Fruit fly (Drosophila melanogaster) whole organism, embryonic: Measurements from ENCODE around the gene Taf10.

ENCODE experiments used
- B-H2 ChIP-seq: fragments of 200-800 bp; sonication (Bioruptor generic); optimal IDR thresholded peaks from 2 replicates; lab custom pipeline; 2018; ENCODE audit warnings: missing biosample characterization, mild to moderate bottlenecking, missing genetic modification characterization
- CG10274 ChIP-seq: fragments of 200-800 bp; sonication (Bioruptor generic); optimal IDR thresholded peaks from 3 replicates; lab custom pipeline; 2017; ENCODE audit warnings: missing biosample characterization, mild to moderate bottlenecking, missing genetic modification characterization
- CG10321 ChIP-seq: fragments of 200-800 bp; sonication (Bioruptor generic); IDR thresholded peaks from 2 replicates; pipeline ENCODE4 v1.3.6; 2022; ENCODE audit warnings: missing biosample characterization, missing genetic modification characterization
- CG10654 ChIP-seq: fragments of 200-800 bp; sonication (Bioruptor generic); optimal IDR thresholded peaks from 2 replicates; lab custom pipeline; 2016; ENCODE audit warnings: missing biosample characterization, missing genetic modification characterization
- CG10979 ChIP-seq: fragments of 200-800 bp; sonication (Bioruptor generic); optimal IDR thresholded peaks from 2 replicates; lab custom pipeline; 2018; ENCODE audit warnings: missing biosample characterization, mild to moderate bottlenecking, missing genetic modification characterization, moderate library complexity
- CG11398 ChIP-seq: fragments of 200-800 bp; sonication (Bioruptor generic); optimal IDR thresholded peaks from 2 replicates; lab custom pipeline; 2016; ENCODE audit warnings: missing biosample characterization, missing genetic modification characterization
- CG11723 ChIP-seq: fragments of 200-800 bp; sonication (Bioruptor generic); optimal IDR thresholded peaks from 2 replicates; lab custom pipeline; 2017; ENCODE audit warnings: missing biosample characterization, mild to moderate bottlenecking, missing genetic modification characterization
- CG13624 ChIP-seq: fragments of 200-800 bp; sonication (Bioruptor generic); optimal IDR thresholded peaks from 2 replicates; lab custom pipeline; 2016; ENCODE audit warnings: missing biosample characterization, missing genetic modification characterization
- CG18262 ChIP-seq: fragments of 200-800 bp; optimal IDR thresholded peaks from 3 replicates; lab custom pipeline; 2019; ENCODE audit warnings: missing biosample characterization, mild to moderate bottlenecking, missing genetic modification characterization, moderate library complexity
- CG2875 ChIP-seq: fragments of 200-800 bp; sonication (Bioruptor generic); optimal IDR thresholded peaks from 2 replicates; lab custom pipeline; 2017; ENCODE audit warnings: missing biosample characterization, mild to moderate bottlenecking, missing genetic modification characterization, missing genetic modification reagents
- CG34422 ChIP-seq: fragments of 200-800 bp; sonication (Bioruptor generic); IDR thresholded peaks from 3 replicates; pipeline ENCODE4 v1.3.6; 2022; ENCODE audit warnings: missing biosample characterization, missing genetic modification characterization
- CG4617 ChIP-seq: fragments of 200-800 bp; sonication (Bioruptor generic); optimal IDR thresholded peaks from 3 replicates; lab custom pipeline; 2016; ENCODE audit warnings: missing biosample characterization, missing genetic modification characterization, borderline replicate concordance
- CG7987 ChIP-seq: fragments of 200-800 bp; sonication (Bioruptor generic); optimal IDR thresholded peaks from 2 replicates; lab custom pipeline; 2018; ENCODE audit warnings: missing biosample characterization, mild to moderate bottlenecking, missing genetic modification characterization, moderate library complexity
- CG8089 ChIP-seq: fragments of 200-800 bp; sonication (Bioruptor generic); optimal IDR thresholded peaks from 3 replicates; lab custom pipeline; 2016; ENCODE audit warnings: missing biosample characterization, missing genetic modification characterization
- CG9817 ChIP-seq: fragments of 200-800 bp; sonication (Bioruptor generic); optimal IDR thresholded peaks from 2 replicates; lab custom pipeline; 2018; ENCODE audit warnings: missing biosample characterization, mild to moderate bottlenecking, missing genetic modification characterization, moderate library complexity
- Dek ChIP-seq: fragments of 200-800 bp; sonication (Bioruptor generic); optimal IDR thresholded peaks from 3 replicates; lab custom pipeline; 2019; ENCODE audit warnings: missing biosample characterization, mild to moderate bottlenecking, missing genetic modification characterization, moderate library complexity
- Fer1 ChIP-seq: fragments of 200-800 bp; sonication (Bioruptor generic); optimal IDR thresholded peaks from 2 replicates; lab custom pipeline; 2017; ENCODE audit warnings: missing biosample characterization, mild to moderate bottlenecking, missing genetic modification characterization
- Fer3 ChIP-seq: fragments of 200-800 bp; sonication (Bioruptor generic); optimal IDR thresholded peaks from 2 replicates; lab custom pipeline; 2018; ENCODE audit warnings: missing biosample characterization, mild to moderate bottlenecking, missing genetic modification characterization, moderate library complexity
- HmgZ ChIP-seq: fragments of 200-800 bp; sonication (Bioruptor generic); optimal IDR thresholded peaks from 2 replicates; lab custom pipeline; 2018; ENCODE audit warnings: missing biosample characterization, mild to moderate bottlenecking, missing genetic modification characterization
- Jarid2 ChIP-seq: fragments of 200-800 bp; sonication (Bioruptor generic); optimal IDR thresholded peaks from 3 replicates; lab custom pipeline; 2017; ENCODE audit warnings: mild to moderate bottlenecking, missing biosample characterization, missing genetic modification reagents, missing genetic modification characterization
- Lhr ChIP-seq: fragments of 200-800 bp; sonication (Bioruptor generic); optimal IDR thresholded peaks from 3 replicates; lab custom pipeline; 2017; ENCODE audit warnings: mild to moderate bottlenecking, missing biosample characterization, missing genetic modification reagents, missing genetic modification characterization
- MBD-R2 ChIP-seq: fragments of 200-800 bp; sonication (Bioruptor generic); IDR thresholded peaks from 2 replicates; pipeline ENCODE4 v1.3.6; 2022; ENCODE audit warnings: missing biosample characterization, missing genetic modification characterization
- Max ChIP-seq: fragments of 200-800 bp; sonication (Bioruptor generic); optimal IDR thresholded peaks from 2 replicates; lab custom pipeline; 2016; ENCODE audit warnings: missing biosample characterization, mild to moderate bottlenecking, missing genetic modification characterization
- NK7.1 ChIP-seq: fragments of 200-800 bp; sonication (Bioruptor generic); optimal IDR thresholded peaks from 3 replicates; lab custom pipeline; 2016; ENCODE audit warnings: missing biosample characterization, missing genetic modification characterization
- Nf-YA ChIP-seq: fragments of 200-800 bp; sonication (Bioruptor generic); IDR thresholded peaks from 2 replicates; pipeline ENCODE4 v1.3.6; 2022; ENCODE audit warnings: missing biosample characterization, missing genetic modification characterization
- PHDP ChIP-seq: fragments of 200-800 bp; sonication (Bioruptor generic); optimal IDR thresholded peaks from 3 replicates; lab custom pipeline; 2018; ENCODE audit warnings: missing biosample characterization, mild to moderate bottlenecking, missing genetic modification characterization, moderate library complexity
- YL-1 ChIP-seq: fragments of 200-800 bp; sonication (Bioruptor generic); optimal IDR thresholded peaks from 3 replicates; lab custom pipeline; 2017; ENCODE audit warnings: missing biosample characterization, mild to moderate bottlenecking, missing genetic modification characterization
- ab ChIP-seq: fragments of 200-800 bp; sonication (Bioruptor generic); optimal IDR thresholded peaks from 2 replicates; lab custom pipeline; 2016; ENCODE audit warnings: missing biosample characterization, missing genetic modification characterization
- bab2 ChIP-seq: fragments of 200-800 bp; sonication (Bioruptor generic); optimal IDR thresholded peaks from 2 replicates; lab custom pipeline; 2016; ENCODE audit warnings: missing biosample characterization, missing genetic modification characterization
- bcd ChIP-seq: fragments of 200-800 bp; sonication (Bioruptor generic); optimal IDR thresholded peaks from 2 replicates; lab custom pipeline; 2017; ENCODE audit warnings: missing biosample characterization, mild to moderate bottlenecking, missing genetic modification characterization
- cas ChIP-seq: fragments of 200-800 bp; sonication (Bioruptor generic); IDR thresholded peaks from 2 replicates; pipeline ENCODE4 v1.3.6; 2022; ENCODE audit warnings: missing biosample characterization, missing genetic modification characterization
- chn ChIP-seq: fragments of 200-800 bp; sonication (Bioruptor generic); optimal IDR thresholded peaks from 2 replicates; lab custom pipeline; 2016; ENCODE audit warnings: missing biosample characterization, missing genetic modification characterization
- crc ChIP-seq: fragments of 200-800 bp; sonication (Bioruptor generic); optimal IDR thresholded peaks from 2 replicates; lab custom pipeline; 2016; ENCODE audit warnings: missing biosample characterization, missing genetic modification characterization
- crol ChIP-seq: fragments of 200-800 bp; sonication (Bioruptor generic); IDR thresholded peaks from 2 replicates; pipeline ENCODE4 v1.3.6; 2022; ENCODE audit warnings: missing biosample characterization, missing genetic modification characterization
- danr ChIP-seq: fragments of 200-800 bp; sonication (Bioruptor generic); IDR thresholded peaks from 2 replicates; pipeline ENCODE4 v1.3.6; 2022; ENCODE audit warnings: missing biosample characterization, missing genetic modification characterization
- dati ChIP-seq: fragments of 200-800 bp; sonication (Bioruptor generic); IDR thresholded peaks from 2 replicates; pipeline ENCODE4 v1.3.6; 2022; ENCODE audit warnings: missing biosample characterization, missing genetic modification characterization
- disco-r ChIP-seq: fragments of 200-800 bp; sonication (Bioruptor generic); optimal IDR thresholded peaks from 2 replicates; lab custom pipeline; 2016; ENCODE audit warnings: missing biosample characterization, missing genetic modification characterization
- dm ChIP-seq: fragments of 200-800 bp; sonication (Bioruptor generic); optimal IDR thresholded peaks from 3 replicates; lab custom pipeline; 2016; ENCODE audit warnings: missing biosample characterization, missing genetic modification characterization
- en ChIP-seq: fragments of 200-800 bp; sonication (Bioruptor generic); optimal IDR thresholded peaks from 2 replicates; lab custom pipeline; 2016; ENCODE audit warnings: missing biosample characterization, missing genetic modification characterization
- fd96Cb ChIP-seq: fragments of 200-800 bp; sonication (Bioruptor generic); optimal IDR thresholded peaks from 2 replicates; lab custom pipeline; 2018; ENCODE audit warnings: missing biosample characterization, mild to moderate bottlenecking, missing genetic modification characterization, moderate library complexity
- gce ChIP-seq: fragments of 200-800 bp; sonication (Bioruptor generic); IDR thresholded peaks from 3 replicates; pipeline ENCODE4 v1.3.6; 2022; ENCODE audit warnings: missing biosample characterization, missing genetic modification characterization
- gcm ChIP-seq: fragments of 200-800 bp; sonication (Bioruptor generic); optimal IDR thresholded peaks from 2 replicates; lab custom pipeline; 2019; ENCODE audit warnings: missing biosample characterization, mild to moderate bottlenecking, missing genetic modification characterization, moderate library complexity
- gsb-n ChIP-seq: fragments of 200-800 bp; sonication (Bioruptor generic); optimal IDR thresholded peaks from 3 replicates; lab custom pipeline; 2018; ENCODE audit warnings: missing biosample characterization, mild to moderate bottlenecking, missing genetic modification characterization
- maf-S ChIP-seq: fragments of 200-800 bp; sonication (Bioruptor generic); optimal IDR thresholded peaks from 2 replicates; lab custom pipeline; 2016; ENCODE audit warnings: missing biosample characterization, missing genetic modification characterization
- onecut ChIP-seq: fragments of 200-800 bp; sonication (Bioruptor generic); IDR thresholded peaks from 2 replicates; pipeline ENCODE4 v1.3.6; 2022; ENCODE audit warnings: missing biosample characterization, missing genetic modification characterization
- org-1 ChIP-seq: fragments of 200-800 bp; sonication (Bioruptor generic); optimal IDR thresholded peaks from 2 replicates; lab custom pipeline; 2017; ENCODE audit warnings: missing biosample characterization, missing genetic modification characterization
- peb ChIP-seq: fragments of 200-800 bp; sonication (Bioruptor generic); IDR thresholded peaks from 2 replicates; pipeline ENCODE4 v1.3.6; 2022; ENCODE audit warnings: missing biosample characterization, missing genetic modification characterization
- sc ChIP-seq, 3 experiments: fragments of >200 bp in 2 of 3; fragments of 200-800 bp in 1 of 3; sonication (Bioruptor generic) in 1 of 3; optimal IDR thresholded peaks; 2 replicates in 2 of 3; 3 replicates in 1 of 3; lab custom pipeline; 2017; ENCODE audit warnings: mild to moderate bottlenecking in 1 of 3, missing biosample characterization in 1 of 3, missing genetic modification characterization in 1 of 3, missing genetic modification reagents in 1 of 3
- sisA ChIP-seq: fragments of 200-800 bp; sonication (Bioruptor generic); IDR thresholded peaks from 2 replicates; pipeline ENCODE4 v1.3.6; 2022; ENCODE audit warnings: missing biosample characterization, missing genetic modification characterization
- sqz ChIP-seq: fragments of 200-800 bp; sonication (Bioruptor generic); optimal IDR thresholded peaks from 3 replicates; lab custom pipeline; 2018; ENCODE audit warnings: missing biosample characterization, mild to moderate bottlenecking, missing genetic modification characterization

Gene Taf10

dm6 chr2L:2751904-2752459 is 15.7 kb upstream of the Taf10 start, which contains the start of gene Bacc (continued):
- TF ChIP-seq dati (GFP tag; lab: Robert Waterston, UW): no peak
- TF ChIP-seq Max (GFP tag; lab: Kevin White, UChicago): peak; percentile 84
- peak; percentile 90 for TF ChIP-seq PHDP
- TF ChIP-seq crc: peak; percentile 90
- peak; percentile 58 for TF ChIP-seq chn
- peak; percentile 77 for TF ChIP-seq Dek
- peak; percentile 72 for TF ChIP-seq dm (GFP tag; lab: Kevin White, UChicago)
- peak; percentile 62 for TF ChIP-seq HmgZ
- TF ChIP-seq gsb-n (tag; lab: Kevin White, UChicago): peak; percentile 57
- no peak for TF ChIP-seq cas (GFP tag; lab: Robert Waterston, UW)
- no peak for TF ChIP-seq sc (optimal IDR thresholded peaks at IDR 0.05; lab: Kevin White, UChicago)
- peak; percentile 79 for TF ChIP-seq sc (GFP tag; optimal IDR thresholded peaks at IDR 0.05; lab: Kevin White, UChicago)
- TF ChIP-seq CG7987 (GFP tag; lab: Kevin White, UChicago): no peak
- TF ChIP-seq bcd (GFP tag; lab: Kevin White, UChicago): peak; percentile 90
- peak; percentile 65 for TF ChIP-seq gcm (GFP tag; lab: Kevin White, UChicago)
- TF ChIP-seq CG8089: peak; percentile 89
- TF ChIP-seq danr: no peak
- TF ChIP-seq YL-1 (GFP tag; lab: Kevin White, UChicago): peak; percentile 17
- TF ChIP-seq ab (GFP tag; lab: Kevin White, UChicago): peak; percentile 71
- peak; percentile 81 for TF ChIP-seq sqz (GFP tag; lab: Kevin White, UChicago)
- peak; percentile 61 for TF ChIP-seq Jarid2 (GFP tag; lab: Kevin White, UChicago)
- TF ChIP-seq MBD-R2 (GFP tag; lab: Robert Waterston, UW): no peak
- no peak for TF ChIP-seq sisA
- peak; percentile 67 for TF ChIP-seq CG4617
- peak; percentile 86 for TF ChIP-seq CG10274 (GFP tag; lab: Kevin White, UChicago)
- peak; percentile 82 for TF ChIP-seq en (GFP tag; lab: Kevin White, UChicago)
- peak; percentile 78 for TF ChIP-seq CG9817 (tag; lab: Kevin White, UChicago)
- peak; percentile 88 for TF ChIP-seq CG11398 (GFP tag; lab: Kevin White, UChicago)
- no peak for TF ChIP-seq crol (GFP tag; lab: Robert Waterston, UW)
- peak; percentile 21 for TF ChIP-seq B-H2 (GFP tag; lab: Kevin White, UChicago)
- peak; percentile 80 for TF ChIP-seq CG10654
- TF ChIP-seq CG2875: peak; percentile 79
- peak; percentile 75 for TF ChIP-seq CG10979
- no peak for TF ChIP-seq gce (GFP tag; lab: Robert Waterston, UW)
- no peak for TF ChIP-seq peb (GFP tag; lab: Robert Waterston, UW)
- TF ChIP-seq Nf-YA (GFP tag; lab: Robert Waterston, UW): no peak
- TF ChIP-seq maf-S (GFP tag; lab: Kevin White, UChicago): peak; percentile 83
- TF ChIP-seq Lhr (GFP tag; lab: Kevin White, UChicago): peak; percentile 62
- TF ChIP-seq fd96Cb: peak; percentile 81
- TF ChIP-seq bab2 (GFP tag; lab: Kevin White, UChicago): peak; percentile 80
- no peak for TF ChIP-seq CG10321 (GFP tag; lab: Robert Waterston, UW)
- peak; percentile 87 for TF ChIP-seq NK7.1 (GFP tag; lab: Kevin White, UChicago)
- peak; percentile 82 for TF ChIP-seq CG13624 (GFP tag; lab: Kevin White, UChicago)
- peak; percentile 89 for TF ChIP-seq CG18262 (tag; lab: Kevin White, UChicago)
- no peak for TF ChIP-seq CG34422 (GFP tag; lab: Robert Waterston, UW)
- TF ChIP-seq disco-r (GFP tag; lab: Kevin White, UChicago): peak; percentile 71
- peak; percentile 65; the same call in 1 of the 2 replicates for TF ChIP-seq onecut
- TF ChIP-seq Fer3: peak; percentile 83
- TF ChIP-seq Fer1 (GFP tag; lab: Kevin White, UChicago): peak; percentile 91
- TF ChIP-seq CG11723: peak; percentile 91
- TF ChIP-seq org-1 (GFP tag; lab: Kevin White, UChicago): peak; percentile 92
